Fruit fly (Drosophila melanogaster) whole organism, adult: Measurements from ENCODE around the gene CG17109.

ENCODE experiments used
- CG11617 ChIP-seq: fragments of 200-800 bp; sonication (Bioruptor generic); optimal IDR thresholded peaks from 2 replicates; lab custom pipeline; 2017; ENCODE audit warnings: mild to moderate bottlenecking, missing biosample characterization, missing genetic modification reagents, missing genetic modification characterization
- CG12768 ChIP-seq: fragments of 200-800 bp; sonication (Bioruptor generic); optimal IDR thresholded peaks from 2 replicates; lab custom pipeline; 2017; ENCODE audit warnings: missing biosample characterization, missing genetic modification characterization, mild to moderate bottlenecking, moderate library complexity, missing genetic modification reagents
- CG14711 ChIP-seq: fragments of 200-800 bp; sonication (Bioruptor generic); optimal IDR thresholded peaks from 2 replicates; lab custom pipeline; 2018; ENCODE audit warnings: missing biosample characterization, mild to moderate bottlenecking, missing genetic modification characterization, moderate library complexity
- CG1620 ChIP-seq: fragments of 200-800 bp; sonication (Bioruptor generic); optimal IDR thresholded peaks from 2 replicates; lab custom pipeline; 2016; ENCODE audit warnings: missing biosample characterization, missing genetic modification characterization
- CG33017 ChIP-seq: fragments of 200-800 bp; sonication (Bioruptor generic); optimal IDR thresholded peaks from 2 replicates; lab custom pipeline; 2018; ENCODE audit warnings: missing biosample characterization, mild to moderate bottlenecking, missing genetic modification characterization, moderate library complexity
- CG5204 ChIP-seq: fragments of 200-800 bp; sonication (Bioruptor generic); optimal IDR thresholded peaks from 2 replicates; lab custom pipeline; 2016; ENCODE audit warnings: missing biosample characterization, missing genetic modification characterization
- CG7045 ChIP-seq: fragments of 200-800 bp; sonication (Bioruptor generic); optimal IDR thresholded peaks from 2 replicates; lab custom pipeline; 2017; ENCODE audit warnings: missing biosample characterization, mild to moderate bottlenecking, missing genetic modification characterization
- CG7101 ChIP-seq: fragments of 200-800 bp; sonication (Bioruptor generic); optimal IDR thresholded peaks from 2 replicates; lab custom pipeline; 2018; ENCODE audit warnings: missing biosample characterization, mild to moderate bottlenecking, missing genetic modification characterization, moderate library complexity
- Clk ChIP-seq: fragments of 200-800 bp; sonication (Bioruptor generic); optimal IDR thresholded peaks from 2 replicates; lab custom pipeline; 2017; ENCODE audit warnings: missing biosample characterization, missing genetic modification characterization
- Crg-1 ChIP-seq: fragments of 200-800 bp; sonication (Bioruptor generic); optimal IDR thresholded peaks from 2 replicates; lab custom pipeline; 2016; ENCODE audit warnings: missing biosample characterization, missing genetic modification characterization
- Hr96 ChIP-seq: fragments of 200-800 bp; sonication (Bioruptor generic); optimal IDR thresholded peaks from 2 replicates; lab custom pipeline; 2016; ENCODE audit warnings: missing biosample characterization, missing genetic modification characterization
- Mnt ChIP-seq: fragments of 200-800 bp; sonication (Bioruptor generic); optimal IDR thresholded peaks from 2 replicates; lab custom pipeline; 2016; ENCODE audit warnings: missing biosample characterization, mild to moderate bottlenecking, missing genetic modification characterization
- bab1 ChIP-seq: fragments of 200-800 bp; sonication (Bioruptor generic); optimal IDR thresholded peaks from 3 replicates; lab custom pipeline; 2019; ENCODE audit warnings: missing biosample characterization, mild to moderate bottlenecking, missing genetic modification characterization, moderate library complexity
- cic ChIP-seq: fragments of 200-800 bp; sonication (Bioruptor generic); optimal IDR thresholded peaks from 2 replicates; lab custom pipeline; 2017; ENCODE audit warnings: missing biosample characterization, mild to moderate bottlenecking, missing genetic modification characterization, moderate library complexity
- cnc ChIP-seq, 2 experiments: fragments of >200 bp; optimal IDR thresholded peaks; 2 replicates each; lab custom pipeline; 2017
- kay ChIP-seq: fragments of 200-800 bp; sonication (Bioruptor generic); peaks from one replicate; lab custom pipeline; 2016; ENCODE audit warnings: missing biosample characterization, missing genetic modification characterization, borderline replicate concordance
- ovo ChIP-seq: fragments of 200-800 bp; sonication (Bioruptor generic); optimal IDR thresholded peaks from 2 replicates; lab custom pipeline; 2016; ENCODE audit warnings: missing biosample characterization, missing genetic modification characterization
- pad ChIP-seq: fragments of 200-800 bp; sonication (Bioruptor generic); optimal IDR thresholded peaks from 3 replicates; lab custom pipeline; 2017; ENCODE audit warnings: missing biosample characterization, missing genetic modification characterization, mild to moderate bottlenecking, moderate library complexity, missing genetic modification reagents
- tj ChIP-seq: fragments of 200-800 bp; sonication (Bioruptor generic); optimal IDR thresholded peaks from 3 replicates; lab custom pipeline; 2017; ENCODE audit warnings: missing biosample characterization, mild to moderate bottlenecking, missing genetic modification characterization, moderate library complexity
- toe ChIP-seq: fragments of 200-800 bp; sonication (Bioruptor generic); optimal IDR thresholded peaks from 2 replicates; lab custom pipeline; 2016; ENCODE audit warnings: missing biosample characterization, missing genetic modification characterization

Gene CG17109

DNA sequence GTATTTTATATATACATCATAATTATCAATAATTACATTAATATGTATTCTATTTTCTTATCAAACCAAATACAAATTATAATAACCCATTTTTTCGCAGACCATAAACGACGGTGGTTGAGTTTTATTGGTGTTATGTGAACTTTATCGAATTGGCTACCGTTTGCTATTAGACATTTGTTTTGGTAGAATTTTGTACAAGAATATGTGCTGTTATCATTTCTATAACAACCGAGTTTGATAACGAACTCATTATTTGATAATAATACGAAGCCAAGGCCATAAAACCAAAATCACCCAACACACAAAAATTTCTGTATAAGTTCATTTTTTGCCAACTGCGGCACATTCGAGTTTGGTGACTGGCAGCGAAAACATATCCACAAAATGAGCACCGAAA is at the start of gene CG17109:
Gene CG17109 (plus strand): TSS at position 345 of the 400 bp plus-strand sequence.
- TF ChIP-seq CG12768 (GFP tag; lab: Kevin White, UChicago) = no peak
- no peak for TF ChIP-seq cnc (optimal IDR thresholded peaks at IDR 0.05; lab: Kevin White, UChicago)
- TF ChIP-seq CG7045 = no peak
- no peak for TF ChIP-seq cic (GFP tag; lab: Kevin White, UChicago)
- TF ChIP-seq pad (GFP tag; lab: Kevin White, UChicago) = no peak

DNA sequence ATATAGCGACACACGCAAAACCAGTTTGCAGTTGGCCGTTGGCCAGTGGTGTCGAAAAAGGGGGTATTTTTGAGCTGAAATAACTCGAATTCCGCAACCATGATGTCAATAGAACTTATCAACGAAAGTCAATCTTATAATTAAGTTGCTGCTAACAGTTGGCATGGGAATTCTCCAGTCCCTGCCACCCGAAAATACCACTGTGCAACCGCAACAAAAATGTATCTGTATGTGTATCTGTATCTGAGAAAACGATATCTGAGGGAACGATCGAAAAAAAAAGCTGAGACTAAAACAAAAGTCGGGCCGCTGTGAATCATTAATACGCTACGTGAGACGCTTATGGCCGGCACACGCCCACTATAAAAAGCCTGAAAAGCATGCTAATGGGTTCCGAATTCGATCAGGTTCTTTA is 49.0 kb upstream of the CG17109 start:
- peak; percentile 10 for TF ChIP-seq CG7101 (tag; lab: Kevin White, UChicago)
- no peak for TF ChIP-seq Clk (GFP tag; lab: Kevin White, UChicago)
- TF ChIP-seq Hr96 (GFP tag; lab: Kevin White, UChicago) = peak; percentile 7
- TF ChIP-seq bab1 (GFP tag; lab: Kevin White, UChicago) = no peak
- peak; percentile 9 for TF ChIP-seq CG7045
- TF ChIP-seq CG33017 (tag; lab: Kevin White, UChicago) = peak; percentile 33
- peak; percentile 25 for TF ChIP-seq CG5204
- TF ChIP-seq CG12768 (GFP tag; lab: Kevin White, UChicago) = peak; percentile 24
- no peak for TF ChIP-seq tj
- TF ChIP-seq toe = no peak
- no peak for TF ChIP-seq ovo (GFP tag; lab: Kevin White, UChicago)
- TF ChIP-seq Mnt (GFP tag; lab: Kevin White, UChicago) = no peak

DNA sequence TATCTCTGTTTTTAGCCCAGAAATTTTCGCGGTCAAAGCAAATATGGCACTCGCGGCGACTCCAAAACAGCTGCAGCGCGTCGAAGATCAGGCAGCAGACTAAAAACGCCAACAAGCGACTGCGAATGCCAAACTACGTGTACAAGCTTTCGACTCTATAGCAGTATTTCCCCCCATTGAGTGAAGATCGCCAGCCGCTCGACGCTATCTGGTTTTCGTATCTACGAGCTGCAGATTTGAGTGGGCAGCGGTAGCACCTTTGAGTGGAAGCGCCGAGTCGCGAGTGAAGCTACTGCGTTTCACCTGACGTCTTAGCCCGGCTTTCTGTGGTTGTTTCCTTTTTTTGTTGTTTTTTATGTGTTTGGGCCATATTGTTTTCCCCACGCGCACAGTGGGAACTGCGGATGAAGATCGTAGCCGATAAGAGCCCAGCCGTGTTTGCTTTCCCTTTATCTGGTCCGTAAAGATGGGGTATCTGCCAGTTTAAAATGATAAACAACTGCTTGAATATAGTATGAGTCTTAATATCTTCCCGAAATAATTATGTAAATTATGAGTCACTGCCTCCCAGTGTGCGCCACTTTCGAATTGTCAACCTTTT is 47.3 kb upstream of the CG17109 start, which contains the start of gene CG17121:
Gene CG17121 (minus strand): TSS at position 126 of the 601 bp plus-strand sequence.
- TF ChIP-seq CG12768 (GFP tag; lab: Kevin White, UChicago) (no peak), bab1 (GFP tag; lab: Kevin White, UChicago) (no peak), CG14711 (no peak), CG5204 (no peak), CG7101 (tag; lab: Kevin White, UChicago) (no peak), Hr96 (GFP tag; lab: Kevin White, UChicago) (no peak), Mnt (GFP tag; lab: Kevin White, UChicago) (peak; percentile 2), tj (no peak), CG33017 (tag; lab: Kevin White, UChicago) (no peak), Clk (GFP tag; lab: Kevin White, UChicago) (no peak), Crg-1 (GFP tag; lab: Kevin White, UChicago) (no peak), pad (GFP tag; lab: Kevin White, UChicago) (peak; percentile 20), ovo (GFP tag; lab: Kevin White, UChicago) (no peak), cic (GFP tag; lab: Kevin White, UChicago) (peak; percentile 70), kay (no peak), CG7045 (no peak), CG1620 (GFP tag; lab: Kevin White, UChicago) (no peak), cnc (optimal IDR thresholded peaks at IDR 0.05; lab: Kevin White, UChicago) (no peak), CG11617 (GFP tag; lab: Kevin White, UChicago) (no peak), toe (no peak)

DNA sequence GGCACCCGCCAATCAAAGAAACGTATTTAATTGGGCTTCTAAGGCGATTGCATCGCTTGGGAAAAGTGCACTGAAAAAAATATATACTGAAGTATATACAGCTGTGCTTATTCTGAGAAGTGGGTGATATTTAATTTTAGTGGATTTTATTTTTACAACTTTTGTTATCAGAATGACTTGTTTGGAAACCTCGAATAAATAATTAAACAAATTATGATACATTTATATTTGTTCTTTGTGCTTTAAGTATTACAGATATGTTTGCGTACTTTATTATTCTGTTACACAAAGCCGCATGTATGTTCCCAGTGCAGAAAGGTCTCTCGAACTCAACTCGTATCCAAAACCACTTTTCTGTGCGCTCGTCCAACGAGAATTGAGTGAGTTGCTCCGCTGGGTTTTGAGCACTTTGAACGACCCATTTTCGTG is 46.8 kb upstream of the CG17109 start:
- TF ChIP-seq CG11617 (GFP tag; lab: Kevin White, UChicago) (peak; percentile 51), CG5204 (peak; percentile 63), CG12768 (GFP tag; lab: Kevin White, UChicago) (peak; percentile 44), toe (peak; percentile 49), tj (no peak), CG7101 (tag; lab: Kevin White, UChicago) (peak; percentile 63), pad (GFP tag; lab: Kevin White, UChicago) (no peak), CG7045 (peak; percentile 64), Hr96 (GFP tag; lab: Kevin White, UChicago) (peak; percentile 44), CG14711 (peak; percentile 30), bab1 (GFP tag; lab: Kevin White, UChicago) (peak; percentile 11), cnc (optimal IDR thresholded peaks at IDR 0.05; lab: Kevin White, UChicago) (no peak), Crg-1 (GFP tag; lab: Kevin White, UChicago) (no peak), CG33017 (tag; lab: Kevin White, UChicago) (peak; percentile 54), Clk (GFP tag; lab: Kevin White, UChicago) (no peak), Mnt (GFP tag; lab: Kevin White, UChicago) (no peak)

DNA sequence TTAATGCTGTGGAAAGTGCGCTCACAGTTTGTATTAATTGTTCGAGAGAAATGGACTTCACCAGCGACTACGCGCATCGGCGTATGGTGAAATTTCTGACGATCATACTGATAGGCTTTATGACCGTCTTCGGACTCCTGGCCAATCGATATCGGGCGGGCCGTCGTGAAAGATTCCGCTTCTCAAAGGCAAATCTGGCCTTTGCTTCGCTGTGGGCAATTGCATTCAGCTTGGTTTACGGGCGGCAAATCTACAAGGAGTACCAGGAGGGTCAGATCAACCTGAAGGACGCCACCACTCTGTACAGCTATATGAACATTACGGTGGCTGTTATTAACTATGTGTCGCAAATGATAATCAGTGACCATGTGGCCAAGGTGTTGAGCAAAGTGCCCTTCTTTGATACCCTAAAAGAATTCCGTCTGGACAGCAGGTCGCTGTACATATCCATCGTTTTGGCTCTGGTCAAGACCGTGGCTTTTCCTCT is 43.8 kb upstream of the CG17109 start, which contains the start of gene Gr94a:
Gene Gr94a (plus strand): TSS at position 51 of the 487 bp plus-strand sequence.
- TF ChIP-seq toe (no peak), Clk (GFP tag; lab: Kevin White, UChicago) (no peak), CG12768 (GFP tag; lab: Kevin White, UChicago) (no peak), cnc (optimal IDR thresholded peaks at IDR 0.05; lab: Kevin White, UChicago) (no peak), kay (no peak), CG11617 (GFP tag; lab: Kevin White, UChicago) (no peak), pad (GFP tag; lab: Kevin White, UChicago) (no peak), CG33017 (tag; lab: Kevin White, UChicago) (no peak), tj (no peak), cic (GFP tag; lab: Kevin White, UChicago) (no peak), bab1 (GFP tag; lab: Kevin White, UChicago) (no peak), CG5204 (no peak), Mnt (GFP tag; lab: Kevin White, UChicago) (no peak), ovo (GFP tag; lab: Kevin White, UChicago) (no peak)
